Worm (Caenorhabditis elegans): ENCODE data around the gene H38K22.6.

H38K22.6 gene

DNA sequence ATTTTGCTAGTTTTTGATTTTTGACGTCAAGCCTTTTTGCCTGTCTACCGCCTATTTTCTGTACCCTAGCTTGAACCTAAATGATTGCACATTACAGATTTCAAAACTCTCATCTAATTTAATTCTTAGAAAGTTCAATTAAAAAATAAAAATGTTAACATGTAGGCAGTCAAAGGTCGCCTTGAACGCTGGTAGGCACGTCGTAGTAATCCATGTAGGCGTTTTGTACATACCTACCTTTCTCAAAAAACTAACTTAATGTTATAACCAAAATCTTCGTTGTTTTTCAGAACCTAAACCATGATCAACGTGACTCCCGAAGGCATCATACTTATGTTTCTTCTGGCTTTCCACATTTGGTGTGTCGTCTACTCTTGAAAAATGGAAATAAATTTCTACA, 3.6 kb downstream of the H38K22.6 start, which contains the start of gene H38K22.9:
Gene H38K22.9 (plus strand): TSS at position 301 of the 400 bp plus-strand sequence.
- TF ChIP-seq efl-1 (optimal IDR thresholded peaks at IDR 0.05) = no peak
- TF ChIP-seq efl-1 (GFP tag; optimal IDR thresholded peaks at IDR 0.05 in 1 of 2) = peak in 1 of 2 experiments; percentile 63
- peak; percentile 25 for TF ChIP-seq nhr-85 (tag)
- no peak for TF ChIP-seq zag-1 (tag; optimal IDR thresholded peaks at IDR 0.05)
- no peak for TF ChIP-seq pqm-1 (tag; optimal IDR thresholded peaks at IDR 0.05)

DNA sequence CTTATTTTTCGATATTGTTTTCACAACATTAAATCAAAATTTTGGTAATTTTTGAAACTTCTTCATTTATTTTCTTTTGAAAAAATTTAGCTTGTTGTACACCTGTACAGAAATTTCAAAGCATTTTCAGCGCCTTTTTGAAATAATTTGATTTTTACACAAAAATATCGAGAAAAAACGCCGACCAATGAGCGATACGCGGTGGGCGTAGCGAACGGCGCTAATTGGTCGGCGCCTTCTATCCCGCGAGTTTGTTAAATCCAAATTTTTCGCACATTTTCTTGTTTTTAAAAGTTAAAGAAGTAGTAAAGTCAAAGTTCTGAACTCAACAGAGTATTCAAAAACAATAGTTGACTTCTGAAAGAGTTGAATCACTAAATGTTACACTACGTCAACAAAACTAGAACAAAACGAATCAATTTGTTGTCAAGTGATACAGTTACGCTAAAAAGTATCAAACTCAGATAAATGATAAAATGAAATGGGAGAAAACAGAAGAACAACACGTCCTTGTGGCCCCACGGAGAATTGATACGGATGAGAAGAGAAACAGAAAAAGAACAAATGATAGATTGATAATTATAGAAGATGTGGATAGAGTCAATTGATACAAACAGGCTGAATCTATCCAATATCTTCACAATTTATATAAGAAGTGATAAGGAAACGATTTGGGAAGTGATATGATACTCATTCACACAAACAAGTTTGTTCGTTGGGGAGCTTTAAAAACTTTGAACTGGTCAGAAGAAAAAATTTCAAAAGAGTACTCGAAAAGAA, 8.2 kb downstream of the H38K22.6 start:
- TF ChIP-seq ztf-4 (tag; optimal IDR thresholded peaks at IDR 0.05) (no peak), mab-9 (GFP tag; IDR thresholded peaks at IDR 0.05) (no peak), fkh-4 (tag; optimal IDR thresholded peaks at IDR 0.05; ENCODE audit: borderline replicate concordance) (no peak), aly-2 (tag; optimal IDR thresholded peaks at IDR 0.05) (no peak), sup-37 (GFP tag; optimal IDR thresholded peaks at IDR 0.05) (no peak), hlh-4 (tag; optimal IDR thresholded peaks at IDR 0.05) (no peak), nhr-237 (tag; optimal IDR thresholded peaks at IDR 0.05) (no peak), fkh-10 (GFP tag; optimal IDR thresholded peaks at IDR 0.05) (no peak), mef-2 (tag; optimal IDR thresholded peaks at IDR 0.05) (no peak), nhr-85 (tag) (peak; percentile 25), ces-1 (GFP tag; optimal IDR thresholded peaks at IDR 0.05) (no peak), tbx-2 (tag; optimal IDR thresholded peaks at IDR 0.05) (no peak), lin-35 (GFP tag; optimal IDR thresholded peaks at IDR 0.05) (no peak), unc-98 (GFP tag; IDR thresholded peaks at IDR 0.05) (no peak), blmp-1 (tag; optimal IDR thresholded peaks at IDR 0.05) (peak; percentile 75), snu-23 (GFP tag; optimal IDR thresholded peaks at IDR 0.05) (peak; percentile 41), efl-3 (GFP tag; optimal IDR thresholded peaks at IDR 0.05) (no peak), ceh-88 (GFP tag; IDR thresholded peaks at IDR 0.05) (no peak), rnt-1 (tag; optimal IDR thresholded peaks at IDR 0.05) (no peak), irx-1 (tag; optimal IDR thresholded peaks at IDR 0.05) (no peak), mdl-1 (tag; optimal IDR thresholded peaks at IDR 0.05) (no peak), nhr-90 (tag; optimal IDR thresholded peaks at IDR 0.05; ENCODE audit: poor library complexity) (no peak), aha-1 (tag; optimal IDR thresholded peaks at IDR 0.05) (no peak), lin-39 (tag; optimal IDR thresholded peaks at IDR 0.05) (no peak), nhr-19 (GFP tag; conservative IDR thresholded peaks at IDR 0.05) (no peak), lin-14 (GFP tag; optimal IDR thresholded peaks at IDR 0.05) (peak; percentile 50), C04F5.9 (tag; optimal IDR thresholded peaks at IDR 0.05) (no peak), nhr-20 (tag; optimal IDR thresholded peaks at IDR 0.05) (peak; percentile 4), elt-3 (tag; optimal IDR thresholded peaks at IDR 0.05) (peak in 5 of 6 experiments; percentile 56 to 89 (median 65))

ce11 chrIII:4330984-4331383, 10.8 kb downstream of the H38K22.6 start, which contains the start of gene gly-6:
gly-6 (minus strand) TSS chrIII:4331228.
- TF ChIP-seq ceh-90 (tag; optimal IDR thresholded peaks at IDR 0.05) = no peak
- peak; percentile 27 for TF ChIP-seq snu-23 (GFP tag; optimal IDR thresholded peaks at IDR 0.05)
- TF ChIP-seq elt-3 (tag; optimal IDR thresholded peaks at IDR 0.05) = peak in 1 of 6 experiments; percentile 26
- TF ChIP-seq rnt-1 (tag; optimal IDR thresholded peaks at IDR 0.05) = peak; percentile 16
- peak; percentile 66 for TF ChIP-seq mep-1 (tag; optimal IDR thresholded peaks at IDR 0.05)
- peak; percentile 82 for TF ChIP-seq nhr-85 (tag)
- peak in 1 of 2 experiments; percentile 24 for TF ChIP-seq lsy-2 (tag; optimal IDR thresholded peaks at IDR 0.05)
- TF ChIP-seq blmp-1 (tag; optimal IDR thresholded peaks at IDR 0.05) = peak; percentile 90
- TF ChIP-seq nhr-71 (tag; optimal IDR thresholded peaks at IDR 0.05) = peak; percentile 6
- TF ChIP-seq ceh-82 (tag; optimal IDR thresholded peaks at IDR 0.05) = no peak
- TF ChIP-seq lin-35 (GFP tag; optimal IDR thresholded peaks at IDR 0.05) = peak in 1 of 2 experiments; percentile 4
- no peak for TF ChIP-seq lin-39 (tag; optimal IDR thresholded peaks at IDR 0.05)
- peak; percentile 63 for TF ChIP-seq lin-14 (GFP tag; optimal IDR thresholded peaks at IDR 0.05)

All from whole organism, L1 larva.